Worm (Caenorhabditis elegans): ENCODE results near the gene nex-2.

Gene nex-2

ce11 chrIII:10353423-10353822 is 23.2 kb upstream of the nex-2 start:
- 0 out of 2 replicates have a peak, but pooled peaks have one; percentile 54 for TF ChIP-seq zfh-2 (GFP tag; conservative IDR thresholded peaks at IDR 0.05)
- no peak for TF ChIP-seq hsf-1 (GFP tag; IDR thresholded peaks at IDR 0.05)

DNA sequence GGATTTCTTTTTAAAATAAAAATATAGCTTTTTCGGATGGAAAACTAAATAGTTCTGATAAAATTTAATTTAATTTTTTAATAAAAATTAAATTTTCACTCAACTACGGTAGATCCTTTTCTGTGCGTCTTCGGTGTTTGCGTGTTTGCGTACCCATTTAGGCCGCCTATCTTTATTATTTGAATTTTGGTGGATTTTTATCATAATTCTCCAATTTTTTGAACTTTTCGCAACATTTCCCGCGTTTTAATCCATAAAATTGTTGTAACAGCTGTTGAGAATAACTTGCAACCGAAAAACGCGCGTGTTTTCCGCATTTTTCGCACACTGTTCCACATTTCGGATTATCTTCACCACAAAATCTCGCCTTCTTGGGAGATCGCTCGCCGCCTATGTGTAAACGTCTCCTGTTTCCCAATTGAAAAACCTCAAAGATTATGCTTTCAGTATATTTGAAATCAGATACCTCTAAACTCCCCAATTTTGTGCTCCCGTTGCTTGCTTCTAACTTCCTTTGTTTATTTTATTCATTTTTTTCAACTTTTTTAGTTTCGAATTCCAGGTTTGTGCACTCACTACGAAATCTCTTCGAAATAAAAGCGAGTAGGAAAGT is 21.5 kb upstream of the nex-2 start, which contains the start of gene T07C4.3:
TSS of gene T07C4.3 (plus strand) at position 563 of the 613 bp plus-strand sequence.
- no peak for TF ChIP-seq ets-4 (GFP tag; optimal IDR thresholded peaks at IDR 0.05)
- peak; percentile 63; the same call in 1 of the 2 replicates for TF ChIP-seq B0019.2 (GFP tag; conservative IDR thresholded peaks at IDR 0.05)
- TF ChIP-seq aptf-2 (GFP tag; conservative IDR thresholded peaks at IDR 0.05) = no peak
- peak; percentile 49; the same call in 1 of the 2 replicates for TF ChIP-seq F33H1.4 (GFP tag; IDR thresholded peaks at IDR 0.05)
- TF ChIP-seq D2030.7 (GFP tag; IDR thresholded peaks at IDR 0.05) = peak; percentile 71
- peak; percentile 70 for TF ChIP-seq efl-1 (GFP tag; optimal IDR thresholded peaks at IDR 0.05)
- no peak for TF ChIP-seq F10E7.11 (tag; optimal IDR thresholded peaks at IDR 0.05)
- no peak for TF ChIP-seq nhr-120 (GFP tag; IDR thresholded peaks at IDR 0.05)
- TF ChIP-seq dpl-1 (GFP tag; optimal IDR thresholded peaks at IDR 0.05) = peak; percentile 32
- TF ChIP-seq madf-6 (GFP tag; IDR thresholded peaks at IDR 0.05) = peak; percentile 79
- TF ChIP-seq tlf-1 (GFP tag; optimal IDR thresholded peaks at IDR 0.05) = peak; percentile 44
- TF ChIP-seq madf-8 (GFP tag; conservative IDR thresholded peaks at IDR 0.05) = peak; percentile 59
- TF ChIP-seq somi-1 (GFP tag; optimal IDR thresholded peaks at IDR 0.05) = no peak
- no peak for TF ChIP-seq ceh-79 (tag; optimal IDR thresholded peaks at IDR 0.05)
- TF ChIP-seq ceh-91 (GFP tag; IDR thresholded peaks at IDR 0.05) = peak; percentile 65
- TF ChIP-seq xnd-1 (tag; optimal IDR thresholded peaks at IDR 0.05) = peak; percentile 28
- no peak for TF ChIP-seq T26A5.8 (tag; optimal IDR thresholded peaks at IDR 0.05)
- TF ChIP-seq F22D6.2 (tag; optimal IDR thresholded peaks at IDR 0.05) = no peak
- peak; percentile 33 for TF ChIP-seq lin-54 (GFP tag; optimal IDR thresholded peaks at IDR 0.05)
- TF ChIP-seq lsl-1 (GFP tag; optimal IDR thresholded peaks at IDR 0.05) = peak; percentile 83
- TF ChIP-seq ama-1 (optimal IDR thresholded peaks at IDR 0.05) = no peak
- no peak for TF ChIP-seq ama-1 (GFP tag; optimal IDR thresholded peaks at IDR 0.05)
- TF ChIP-seq atf-7 (tag; optimal IDR thresholded peaks at IDR 0.05) = no peak
- 0 out of 2 replicates have a peak, but pooled peaks have one; percentile 19 for TF ChIP-seq dox-1 (GFP tag; IDR thresholded peaks at IDR 0.05)
- no peak for TF ChIP-seq B0336.3 (GFP tag; IDR thresholded peaks at IDR 0.05)
- 0 out of 2 replicates have a peak, but pooled peaks have one; percentile 27 for TF ChIP-seq hsf-1 (GFP tag; IDR thresholded peaks at IDR 0.05)

- TF ChIP-seq zfh-2 (GFP tag; conservative IDR thresholded peaks at IDR 0.05) (peak; percentile 46; the same call in 1 of the 2 replicates), unc-62 (GFP tag; optimal IDR thresholded peaks at IDR 0.05) (no peak), ceh-40 (GFP tag; IDR thresholded peaks at IDR 0.05) (no peak), rec-8 (tag; optimal IDR thresholded peaks at IDR 0.05) (no peak), F39B2.1 (GFP tag; IDR thresholded peaks at IDR 0.05) (no peak), ceh-58 (GFP tag; IDR thresholded peaks at IDR 0.05) (no peak), rcor-1 (GFP tag; IDR thresholded peaks at IDR 0.05) (no peak)
Observed at ce11 chrIII:10347049-10347448, 16.8 kb upstream of the nex-2 start, which contains the start of gene tbx-8. Gene tbx-8, plus strand, starts transcription at chrIII:10347349.

- TF ChIP-seq unc-62 (GFP tag; optimal IDR thresholded peaks at IDR 0.05) (peak; percentile 56), F10E7.11 (tag; optimal IDR thresholded peaks at IDR 0.05) (no peak)
Observed at ce11 chrIII:10344762-10345161, 14.5 kb upstream of the nex-2 start.

ce11 chrIII:10341758-10342157 is 11.5 kb upstream of the nex-2 start, which contains the start of gene tbx-9:
Gene tbx-9, minus strand, starts transcription at chrIII:10341858.
- TF ChIP-seq ceh-40 (GFP tag; IDR thresholded peaks at IDR 0.05) (no peak), ztf-3 (GFP tag; optimal IDR thresholded peaks at IDR 0.05) (no peak), pha-4 (tag; optimal IDR thresholded peaks at IDR 0.05) (no peak), lsl-1 (GFP tag; optimal IDR thresholded peaks at IDR 0.05) (no peak), efl-1 (GFP tag; optimal IDR thresholded peaks at IDR 0.05) (no peak)

All from whole organism, young adult.